Worm (Caenorhabditis elegans) whole organism, L1 larva: ENCODE measurements around the gene col-39.

Experiments used
- C04F5.9 ChIP-seq: sonication (generic microtip); optimal IDR thresholded peaks from 2 replicates; lab custom pipeline; 2016; ENCODE audit warnings: missing genetic modification characterization, missing compliant biosample characterization
- C34B4.2 ChIP-seq: sonication (generic microtip); optimal IDR thresholded peaks from 2 replicates; lab custom pipeline; 2017; ENCODE audit warnings: mild to moderate bottlenecking, missing genetic modification characterization, missing compliant biosample characterization
- Y116A8C.19 ChIP-seq: sonication (generic microtip); optimal IDR thresholded peaks from 2 replicates; lab custom pipeline; 2016; ENCODE audit warnings: missing compliant biosample characterization, missing genetic modification characterization, borderline replicate concordance
- aha-1 ChIP-seq: fragments of 150-350 bp; optimal IDR thresholded peaks from 2 replicates; lab custom pipeline; 2014; ENCODE audit warnings: missing biosample characterization, missing genetic modification characterization
- alr-1 ChIP-seq: fragments of 200-800 bp; sonication (Bioruptor generic); optimal IDR thresholded peaks from 2 replicates; lab custom pipeline; 2018; ENCODE audit warnings: borderline replicate concordance, mild to moderate bottlenecking, missing genetic modification characterization, missing compliant biosample characterization
- ama-1 ChIP-seq: fragments of 150-350 bp; optimal IDR thresholded peaks from 2 replicates; lab custom pipeline; 2014
- blmp-1 ChIP-seq: fragments of 150-350 bp; optimal IDR thresholded peaks from 2 replicates; lab custom pipeline; 2014; ENCODE audit warnings: missing biosample characterization, missing genetic modification characterization
- ceh-82 ChIP-seq, 3 experiments: fragments of 150-350 bp in 1 of 3; sonication (generic microtip) in 2 of 3; optimal IDR thresholded peaks; 2 replicates each; lab custom pipeline; 2014 to 2017; ENCODE audit warnings: missing biosample characterization in 3 of 3, missing genetic modification characterization in 3 of 3
- ces-1 ChIP-seq: fragments of 150-350 bp; optimal IDR thresholded peaks from 2 replicates; lab custom pipeline; 2014; ENCODE audit warnings: missing biosample characterization, missing genetic modification reagents, missing genetic modification characterization
- efl-3 ChIP-seq: fragments of 200-800 bp; sonication (Bioruptor generic); optimal IDR thresholded peaks from 2 replicates; lab custom pipeline; 2018; ENCODE audit warnings: mild to moderate bottlenecking, missing genetic modification characterization, missing compliant biosample characterization
- elt-3 ChIP-seq, 6 experiments: fragments of 150-350 bp in 1 of 6; sonication (generic microtip); optimal IDR thresholded peaks; 2 replicates each; lab custom pipeline; 2017 to 2018; ENCODE audit warnings: missing biosample characterization in 6 of 6, missing genetic modification characterization in 6 of 6, inconsistent platforms in 1 of 6
- fkh-10 ChIP-seq: sonication (generic microtip); optimal IDR thresholded peaks from 2 replicates; lab custom pipeline; 2017; ENCODE audit warnings: missing biosample characterization, missing genetic modification reagents, missing genetic modification characterization
- fkh-4 ChIP-seq: sonication (generic microtip); optimal IDR thresholded peaks from 2 replicates; lab custom pipeline; 2016; ENCODE audit warnings: missing compliant biosample characterization, missing genetic modification characterization, borderline replicate concordance
- fos-1 ChIP-seq: fragments of 150-350 bp; optimal IDR thresholded peaks from 2 replicates; lab custom pipeline; 2014; ENCODE audit warnings: missing biosample characterization, missing genetic modification characterization
- hlh-4 ChIP-seq: sonication (generic microtip); optimal IDR thresholded peaks from 2 replicates; lab custom pipeline; 2016; ENCODE audit warnings: mild to moderate bottlenecking, missing genetic modification characterization, missing compliant biosample characterization
- hpl-2 ChIP-seq: fragments of 150-350 bp; optimal IDR thresholded peaks from 2 replicates; lab custom pipeline; 2014; ENCODE audit warnings: missing biosample characterization, missing genetic modification reagents, missing genetic modification characterization
- irx-1 ChIP-seq: sonication (generic microtip); optimal IDR thresholded peaks from 2 replicates; lab custom pipeline; 2016; ENCODE audit warnings: missing genetic modification characterization, missing compliant biosample characterization
- isw-1 ChIP-seq: fragments of 200-800 bp; sonication (Bioruptor generic); IDR thresholded peaks from 2 replicates; pipeline ENCODE4 v1.3.6; 2022; ENCODE audit warnings: missing genetic modification characterization, missing compliant biosample characterization
- jun-1 ChIP-seq: fragments of 150-350 bp; optimal IDR thresholded peaks from 2 replicates; lab custom pipeline; 2014; ENCODE audit warnings: missing biosample characterization, missing genetic modification reagents, missing genetic modification characterization
- lin-13 ChIP-seq: fragments of 150-350 bp; optimal IDR thresholded peaks from 2 replicates; lab custom pipeline; 2014; ENCODE audit warnings: missing biosample characterization, missing genetic modification reagents, missing genetic modification characterization
- lin-14 ChIP-seq: fragments of 200-800 bp; sonication (Bioruptor generic); optimal IDR thresholded peaks from 2 replicates; lab custom pipeline; 2018; ENCODE audit warnings: mild to moderate bottlenecking, missing genetic modification characterization, moderate library complexity, missing compliant biosample characterization
- lin-35 ChIP-seq, 2 experiments: fragments of 150-350 bp; optimal IDR thresholded peaks; 2 replicates each; lab custom pipeline; 2014; ENCODE audit warnings: missing biosample characterization in 2 of 2, missing genetic modification characterization in 2 of 2, missing genetic modification reagents in 2 of 2
- lin-39 ChIP-seq: fragments of 150-350 bp; optimal IDR thresholded peaks from 2 replicates; lab custom pipeline; 2014; ENCODE audit warnings: missing biosample characterization, missing genetic modification reagents, missing genetic modification characterization
- mab-9 ChIP-seq: fragments of 200-800 bp; sonication (Bioruptor generic); IDR thresholded peaks from 2 replicates; pipeline ENCODE4 v1.3.6; 2022; ENCODE audit warnings: missing genetic modification reagents, missing genetic modification characterization, missing compliant biosample characterization
- mdl-1 ChIP-seq, 2 experiments: fragments of 150-350 bp; optimal IDR thresholded peaks; 2 replicates each; lab custom pipeline; 2014 to 2017; ENCODE audit warnings: missing biosample characterization in 2 of 2, missing genetic modification characterization in 2 of 2, inconsistent platforms in 1 of 2
- mef-2 ChIP-seq: fragments of 150-350 bp; optimal IDR thresholded peaks from 2 replicates; lab custom pipeline; 2014; ENCODE audit warnings: missing biosample characterization, missing genetic modification characterization
- mep-1 ChIP-seq: fragments of 150-350 bp; optimal IDR thresholded peaks from 2 replicates; lab custom pipeline; 2014; ENCODE audit warnings: missing biosample characterization, missing genetic modification characterization
- nhr-11 ChIP-seq: fragments of 150-350 bp; optimal IDR thresholded peaks from 2 replicates; lab custom pipeline; 2014; ENCODE audit warnings: missing biosample characterization, missing genetic modification characterization
- nhr-12 ChIP-seq: sonication (generic microtip); optimal IDR thresholded peaks from 2 replicates; lab custom pipeline; 2017; ENCODE audit warnings: missing biosample characterization, missing genetic modification characterization
- nhr-28 ChIP-seq: fragments of 150-350 bp; optimal IDR thresholded peaks from 2 replicates; lab custom pipeline; 2014; ENCODE audit warnings: missing biosample characterization, missing genetic modification characterization
- nhr-71 ChIP-seq: sonication (generic microtip); optimal IDR thresholded peaks from 2 replicates; lab custom pipeline; 2016; ENCODE audit warnings: mild to moderate bottlenecking, missing genetic modification characterization, moderate library complexity, missing compliant biosample characterization
- nhr-76 ChIP-seq: sonication (generic microtip); optimal IDR thresholded peaks from 2 replicates; lab custom pipeline; 2017; ENCODE audit warnings: missing biosample characterization, missing genetic modification characterization
- nhr-77 ChIP-seq: fragments of 150-350 bp; optimal IDR thresholded peaks from 2 replicates; lab custom pipeline; 2014; ENCODE audit warnings: missing biosample characterization, missing genetic modification characterization
- nhr-90 ChIP-seq: sonication (generic microtip); optimal IDR thresholded peaks from 2 replicates; lab custom pipeline; 2016; ENCODE audit warnings: mild to moderate bottlenecking, missing genetic modification characterization, missing compliant biosample characterization; ENCODE audit not compliant: poor library complexity
- pax-3 ChIP-seq: fragments of 200-800 bp; sonication (Bioruptor generic); optimal IDR thresholded peaks from 2 replicates; lab custom pipeline; 2018; ENCODE audit warnings: mild to moderate bottlenecking, missing genetic modification characterization, moderate library complexity, missing compliant biosample characterization
- pqm-1 ChIP-seq: sonication (generic microtip); optimal IDR thresholded peaks from 3 replicates; lab custom pipeline; 2017; ENCODE audit warnings: missing biosample characterization, missing genetic modification characterization
- rnt-1 ChIP-seq: sonication (generic microtip); optimal IDR thresholded peaks from 2 replicates; lab custom pipeline; 2016; ENCODE audit warnings: mild to moderate bottlenecking, missing genetic modification characterization, moderate library complexity, missing compliant biosample characterization
- skn-1 ChIP-seq: fragments of 150-350 bp; optimal IDR thresholded peaks from 2 replicates; lab custom pipeline; 2014; ENCODE audit warnings: missing biosample characterization, missing genetic modification characterization
- snu-23 ChIP-seq: sonication (generic microtip); optimal IDR thresholded peaks from 2 replicates; lab custom pipeline; 2016; ENCODE audit warnings: missing genetic modification characterization, missing compliant biosample characterization
- sox-4 ChIP-seq: sonication (generic microtip); optimal IDR thresholded peaks from 2 replicates; lab custom pipeline; 2016; ENCODE audit warnings: missing genetic modification characterization, missing compliant biosample characterization
- sptf-1 ChIP-seq: fragments of 150-350 bp; optimal IDR thresholded peaks from 2 replicates; lab custom pipeline; 2014; ENCODE audit warnings: missing biosample characterization, missing genetic modification characterization
- sup-37 ChIP-seq: fragments of 200-800 bp; sonication (Bioruptor generic); optimal IDR thresholded peaks from 2 replicates; lab custom pipeline; 2018; ENCODE audit warnings: mild to moderate bottlenecking, missing genetic modification characterization, missing compliant biosample characterization
- swsn-7 ChIP-seq: sonication (generic microtip); optimal IDR thresholded peaks from 2 replicates; lab custom pipeline; 2016; ENCODE audit warnings: missing genetic modification characterization, missing compliant biosample characterization
- tbx-2 ChIP-seq: sonication (generic microtip); optimal IDR thresholded peaks from 2 replicates; lab custom pipeline; 2016; ENCODE audit warnings: missing genetic modification characterization, missing compliant biosample characterization
- tlp-1 ChIP-seq: fragments of 150-350 bp; optimal IDR thresholded peaks from 2 replicates; lab custom pipeline; 2014; ENCODE audit warnings: missing biosample characterization, missing genetic modification characterization
- unc-130 ChIP-seq: fragments of 150-350 bp; optimal IDR thresholded peaks from 2 replicates; lab custom pipeline; 2017; ENCODE audit warnings: missing biosample characterization, missing genetic modification characterization, inconsistent platforms
- unc-30 ChIP-seq: sonication (generic microtip); optimal IDR thresholded peaks from 2 replicates; lab custom pipeline; 2017; ENCODE audit warnings: missing biosample characterization, missing genetic modification characterization
- unc-86 ChIP-seq: sonication (generic microtip); optimal IDR thresholded peaks from 2 replicates; lab custom pipeline; 2016; ENCODE audit warnings: missing genetic modification characterization, missing compliant biosample characterization
- unc-98 ChIP-seq: fragments of 200-800 bp; sonication (Bioruptor generic); IDR thresholded peaks from 2 replicates; pipeline ENCODE4 v1.3.6; 2022; ENCODE audit warnings: missing genetic modification characterization, missing compliant biosample characterization
- vab-15 ChIP-seq: sonication (generic microtip); optimal IDR thresholded peaks from 2 replicates; lab custom pipeline; 2017; ENCODE audit warnings: missing genotype, mild to moderate bottlenecking, missing genetic modification characterization, missing compliant biosample characterization
- zag-1 ChIP-seq: fragments of 150-350 bp; optimal IDR thresholded peaks from 2 replicates; lab custom pipeline; 2014; ENCODE audit warnings: missing biosample characterization, missing genetic modification characterization
- zip-4 ChIP-seq: fragments of 200-800 bp; sonication (Bioruptor generic); optimal IDR thresholded peaks from 2 replicates; lab custom pipeline; 2018; ENCODE audit warnings: mild to moderate bottlenecking, missing genetic modification characterization, moderate library complexity, missing compliant biosample characterization
- ztf-4 ChIP-seq: fragments of 150-350 bp; optimal IDR thresholded peaks from 2 replicates; lab custom pipeline; 2014; ENCODE audit warnings: missing biosample characterization, missing genetic modification characterization

The col-39 gene

ce11 chrII:10658576-10659256, 46.0 kb upstream of the col-39 start, which contains the start of the genes snu-13 and rsp-7 (continued):
- TF ChIP-seq nhr-90 (peak; percentile 57), unc-130 (tag; lab: Kevin White, UChicago) (peak; percentile 76), hlh-4 (tag; lab: Kevin White, UChicago) (no peak), nhr-11 (tag; lab: Kevin White, UChicago) (peak; percentile 14), mep-1 (tag; lab: Kevin White, UChicago) (peak; percentile 81), aha-1 (tag; lab: Kevin White, UChicago) (no peak), sox-4 (no peak), rnt-1 (tag; lab: Kevin White, UChicago) (peak; percentile 62), ces-1 (GFP tag; lab: Kevin White, UChicago) (no peak), vab-15 (tag; lab: Kevin White, UChicago) (no peak), sup-37 (GFP tag; lab: Kevin White, UChicago) (no peak), jun-1 (tag; lab: Kevin White, UChicago) (peak; percentile 33), snu-23 (GFP tag; lab: Kevin White, UChicago) (peak; percentile 78), unc-86 (tag; lab: Kevin White, UChicago) (peak; percentile 23), C34B4.2 (tag; lab: Kevin White, UChicago) (no peak), alr-1 (tag; lab: Kevin White, UChicago) (no peak), mab-9 (GFP tag; lab: Robert Waterston, UW) (no peak), isw-1 (peak; percentile 16), fkh-4 (no peak), nhr-71 (peak; percentile 82), C04F5.9 (no peak), ceh-82 (tag; optimal IDR thresholded peaks at IDR 0.05; lab: Kevin White, UChicago) (peak; percentile 46 to 76 (median 57)), mdl-1 (tag; optimal IDR thresholded peaks at IDR 0.05; lab: Kevin White, UChicago) (peak in 1 of 2 experiments; percentile 44), nhr-77 (tag; lab: Kevin White, UChicago) (peak; percentile 46), mef-2 (tag; lab: Kevin White, UChicago) (no peak), nhr-28 (tag; lab: Kevin White, UChicago) (no peak), efl-3 (GFP tag; lab: Kevin White, UChicago) (no peak), hpl-2 (GFP tag; lab: Kevin White, UChicago) (no peak), tbx-2 (tag; lab: Kevin White, UChicago) (peak; percentile 65), blmp-1 (tag; lab: Kevin White, UChicago) (peak; percentile 68), unc-98 (no peak), lin-13 (GFP tag; lab: Kevin White, UChicago) (peak; percentile 45), fos-1 (tag; lab: Kevin White, UChicago) (no peak), zip-4 (GFP tag; lab: Kevin White, UChicago) (no peak), lin-14 (GFP tag; lab: Kevin White, UChicago) (peak; percentile 85), unc-30 (tag; lab: Kevin White, UChicago) (no peak), sptf-1 (tag; lab: Kevin White, UChicago) (no peak), tlp-1 (tag; lab: Kevin White, UChicago) (no peak), irx-1 (peak; percentile 5), ama-1 (lab: Kevin White, UChicago) (no peak), zag-1 (tag; lab: Kevin White, UChicago) (no peak), skn-1 (tag; lab: Kevin White, UChicago) (peak; percentile 78), pax-3 (tag; lab: Kevin White, UChicago) (no peak), pqm-1 (tag; lab: Kevin White, UChicago) (no peak), nhr-76 (no peak), fkh-10 (GFP tag; lab: Kevin White, UChicago) (peak; percentile 32), ztf-4 (tag; lab: Kevin White, UChicago) (no peak), Y116A8C.19 (tag; lab: Kevin White, UChicago) (no peak), lin-35 (GFP tag; optimal IDR thresholded peaks at IDR 0.05; lab: Kevin White, UChicago) (peak; percentile 83 to 85), elt-3 (tag; optimal IDR thresholded peaks at IDR 0.05; lab: Kevin White, UChicago) (peak in 2 of 6 experiments; percentile 58 to 91), swsn-7 (peak; percentile 68), lin-39 (tag; lab: Kevin White, UChicago) (no peak), nhr-12 (tag; lab: Kevin White, UChicago) (no peak)
